Fruit fly (Drosophila melanogaster): ENCODE data around the gene Vap33.

Vap33 gene

DNA sequence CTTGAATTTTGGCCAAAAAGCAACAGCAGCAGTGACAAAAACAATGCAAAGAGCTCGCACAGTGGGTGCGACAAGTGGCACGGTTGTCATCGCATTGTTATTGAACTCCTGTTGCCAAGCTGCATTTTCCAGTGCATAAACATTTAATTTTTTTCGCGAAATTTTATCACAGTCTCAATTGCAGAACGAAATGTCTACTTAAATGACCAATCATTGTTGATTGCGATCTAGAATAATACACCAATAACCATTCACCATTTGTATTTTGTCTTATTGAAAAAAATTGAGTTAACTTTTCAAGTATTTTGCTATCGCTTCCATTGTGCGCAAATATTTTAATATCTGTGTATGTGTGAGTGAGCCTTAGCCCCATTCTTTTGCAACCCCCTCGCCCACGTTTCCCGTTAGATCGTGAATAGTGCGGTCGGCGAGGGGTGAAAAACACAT, 1.4 kb downstream of the Vap33 start (continued):
- TF ChIP-seq gsb-n (tag; optimal IDR thresholded peaks at IDR 0.05) = no peak
- no peak for TF ChIP-seq az2 (GFP tag; optimal IDR thresholded peaks at IDR 0.05)
- TF ChIP-seq CG17829 (tag; optimal IDR thresholded peaks at IDR 0.05) = no peak
- TF ChIP-seq CG4617 (GFP tag; optimal IDR thresholded peaks at IDR 0.05; ENCODE audit: borderline replicate concordance) = no peak
- TF ChIP-seq luna (GFP tag; optimal IDR thresholded peaks at IDR 0.05) = no peak
- TF ChIP-seq CG12299 (tag; optimal IDR thresholded peaks at IDR 0.05) = no peak
- no peak for TF ChIP-seq nerfin-2 (GFP tag; IDR thresholded peaks at IDR 0.05; ENCODE audit: partially characterized antibody)
- TF ChIP-seq CG6689 (GFP tag; IDR thresholded peaks at IDR 0.05) = peak; percentile 13; the same call in 1 of the 2 replicates
- TF ChIP-seq CG9609 (GFP tag; optimal IDR thresholded peaks at IDR 0.05) = no peak
- peak; percentile 65 for TF ChIP-seq HLH54F (GFP tag; optimal IDR thresholded peaks at IDR 0.05)
- no peak for TF ChIP-seq CG42726 (GFP tag; IDR thresholded peaks at IDR 0.05; ENCODE audit: partially characterized antibody)
- TF ChIP-seq tna (GFP tag; IDR thresholded peaks at IDR 0.05; ENCODE audit: partially characterized antibody) = no peak
- no peak for TF ChIP-seq hkb (optimal IDR thresholded peaks at IDR 0.05)
- no peak for TF ChIP-seq hkb (GFP tag; IDR thresholded peaks at IDR 0.05)
- peak; percentile 64 for TF ChIP-seq CG2120 (GFP tag; optimal IDR thresholded peaks at IDR 0.05)
- TF ChIP-seq dysf (GFP tag; IDR thresholded peaks at IDR 0.05) = peak; percentile 48; the same call in 2 of the 3 replicates
- no peak for TF ChIP-seq Hand (GFP tag; optimal IDR thresholded peaks at IDR 0.05)
- TF ChIP-seq CG6272 (GFP tag; IDR thresholded peaks at IDR 0.05) = no peak
- 0 out of 2 replicates have a peak, but pooled peaks have one; percentile 11 for TF ChIP-seq CG14441 (GFP tag; IDR thresholded peaks at IDR 0.05)
- no peak for TF ChIP-seq Trl (optimal IDR thresholded peaks at IDR 0.05)
- TF ChIP-seq Trl (GFP tag; optimal IDR thresholded peaks at IDR 0.05) = peak; percentile 17
- peak; percentile 43; the same call in 1 of the 2 replicates for TF ChIP-seq CG14014 (GFP tag; IDR thresholded peaks at IDR 0.05)
- no peak for TF ChIP-seq CG6813 (GFP tag; optimal IDR thresholded peaks at IDR 0.05)
- TF ChIP-seq CG30431 (GFP tag; optimal IDR thresholded peaks at IDR 0.05) = no peak
- no peak for TF ChIP-seq CG11560 (tag; IDR thresholded peaks at IDR 0.05)
- TF ChIP-seq Atf6 (GFP tag; IDR thresholded peaks at IDR 0.05) = peak; percentile 25; the same call in 1 of the 2 replicates
- TF ChIP-seq YL-1 (GFP tag; optimal IDR thresholded peaks at IDR 0.05) = no peak
- TF ChIP-seq Nf-YC (tag; optimal IDR thresholded peaks at IDR 0.05) = peak; percentile 2
- no peak for TF ChIP-seq chm (GFP tag; IDR thresholded peaks at IDR 0.05)
- TF ChIP-seq CG8290 (GFP tag; optimal IDR thresholded peaks at IDR 0.05) = no peak
- no peak for TF ChIP-seq CG8290 (tag; optimal IDR thresholded peaks at IDR 0.05)
- peak; percentile 10 for TF ChIP-seq NK7.1 (GFP tag; optimal IDR thresholded peaks at IDR 0.05)
- no peak for TF ChIP-seq CG15073 (GFP tag; optimal IDR thresholded peaks at IDR 0.05)
- no peak for TF ChIP-seq dmrt11E (tag; optimal IDR thresholded peaks at IDR 0.05)
- TF ChIP-seq Deaf1 (tag; optimal IDR thresholded peaks at IDR 0.05) = no peak
- TF ChIP-seq Dll (GFP tag; IDR thresholded peaks at IDR 0.05; ENCODE audit: partially characterized antibody) = no peak
- TF ChIP-seq Oaz (GFP tag; IDR thresholded peaks at IDR 0.05) = no peak
- no peak for TF ChIP-seq lbe (GFP tag; optimal IDR thresholded peaks at IDR 0.05)
- TF ChIP-seq CG9932 (GFP tag; IDR thresholded peaks at IDR 0.05) = peak; percentile 59
- TF ChIP-seq H15 (GFP tag; IDR thresholded peaks at IDR 0.05) = no peak
- no peak for TF ChIP-seq Aef1 (GFP tag; IDR thresholded peaks at IDR 0.05)
- TF ChIP-seq CG15479 (GFP tag; optimal IDR thresholded peaks at IDR 0.05) = no peak
- no peak for TF ChIP-seq CG8281 (tag; optimal IDR thresholded peaks at IDR 0.05)
- TF ChIP-seq ase (GFP tag; IDR thresholded peaks at IDR 0.05) = no peak
- no peak for TF ChIP-seq bsh (GFP tag; optimal IDR thresholded peaks at IDR 0.05)
- no peak for TF ChIP-seq Adf1 (GFP tag; IDR thresholded peaks at IDR 0.05)
- TF ChIP-seq CG11696 (GFP tag; IDR thresholded peaks at IDR 0.05) = no peak
- no peak for TF ChIP-seq CG3407 (GFP tag; optimal IDR thresholded peaks at IDR 0.05)
- TF ChIP-seq dan (GFP tag; IDR thresholded peaks at IDR 0.05) = no peak
- TF ChIP-seq row (GFP tag; IDR thresholded peaks at IDR 0.05) = peak; percentile 47; the same call in 2 of the 3 replicates
- TF ChIP-seq Scr (GFP tag; IDR thresholded peaks at IDR 0.05; ENCODE audit: partially characterized antibody) = no peak
- peak; percentile 63 for TF ChIP-seq Rfx (GFP tag; IDR thresholded peaks at IDR 0.05)
- TF ChIP-seq CG16779 (GFP tag; IDR thresholded peaks at IDR 0.05) = no peak

Data from whole organism, embryonic.